Worm (Caenorhabditis elegans): Measurements from ENCODE around the gene F44E5.5.

- TF ChIP-seq isw-1 (GFP tag; IDR thresholded peaks at IDR 0.05) (no peak), nhr-12 (tag; optimal IDR thresholded peaks at IDR 0.05) (no peak), nhr-47 (tag; optimal IDR thresholded peaks at IDR 0.05) (no peak), mdl-1 (tag; optimal IDR thresholded peaks at IDR 0.05) (no peak), ceh-88 (GFP tag; IDR thresholded peaks at IDR 0.05) (no peak), ztf-11 (tag; optimal IDR thresholded peaks at IDR 0.05) (no peak)
Observed at ce11 chrII:11721604-11722003, 37.9 kb upstream of the F44E5.5 start.

Measured in whole organism, L1 larva.